Worm (Caenorhabditis elegans): ENCODE results near the gene C16A11.2.

Gene C16A11.2

ce11 chrII:4237701-4238214 lies at the start of gene C16A11.2, which contains the start of gene fbxc-44 (continued):
- TF ChIP-seq fkh-8 (tag; optimal IDR thresholded peaks at IDR 0.05) (no peak), lsy-2 (tag; optimal IDR thresholded peaks at IDR 0.05) (peak; percentile 51 to 54), ceh-63 (GFP tag; optimal IDR thresholded peaks at IDR 0.05) (no peak), F16B12.6 (tag; optimal IDR thresholded peaks at IDR 0.05) (peak; percentile 32), zag-1 (tag; optimal IDR thresholded peaks at IDR 0.05) (no peak), skn-1 (tag; optimal IDR thresholded peaks at IDR 0.05) (peak; percentile 31), mef-2 (tag; optimal IDR thresholded peaks at IDR 0.05) (no peak), ces-1 (GFP tag; optimal IDR thresholded peaks at IDR 0.05) (no peak), vab-15 (tag; optimal IDR thresholded peaks at IDR 0.05) (no peak), zip-4 (GFP tag; optimal IDR thresholded peaks at IDR 0.05) (no peak), irx-1 (tag; optimal IDR thresholded peaks at IDR 0.05) (no peak), sox-4 (tag; optimal IDR thresholded peaks at IDR 0.05) (no peak), lin-35 (GFP tag; optimal IDR thresholded peaks at IDR 0.05) (peak in 1 of 2 experiments; percentile 39), lin-13 (GFP tag; optimal IDR thresholded peaks at IDR 0.05) (no peak), nhr-90 (tag; optimal IDR thresholded peaks at IDR 0.05; ENCODE audit: poor library complexity) (peak; percentile 46), nhr-76 (tag; optimal IDR thresholded peaks at IDR 0.05) (no peak), fkh-4 (tag; optimal IDR thresholded peaks at IDR 0.05; ENCODE audit: borderline replicate concordance) (no peak), fkh-10 (GFP tag; optimal IDR thresholded peaks at IDR 0.05) (no peak), tlp-1 (tag; optimal IDR thresholded peaks at IDR 0.05) (no peak), elt-2 (tag; optimal IDR thresholded peaks at IDR 0.05) (peak; percentile 69), nhr-11 (tag; optimal IDR thresholded peaks at IDR 0.05) (no peak), xbp-1 (tag; optimal IDR thresholded peaks at IDR 0.05) (peak; percentile 43), elt-3 (tag; optimal IDR thresholded peaks at IDR 0.05) (no peak), grh-1 (GFP tag; IDR thresholded peaks at IDR 0.05) (no peak), mep-1 (tag; optimal IDR thresholded peaks at IDR 0.05) (peak; percentile 18), ceh-82 (tag; optimal IDR thresholded peaks at IDR 0.05) (peak in 2 of 3 experiments; percentile 11 to 13), unc-86 (tag; optimal IDR thresholded peaks at IDR 0.05) (no peak), ama-1 (optimal IDR thresholded peaks at IDR 0.05) (no peak), unc-62 (GFP tag; optimal IDR thresholded peaks at IDR 0.05) (no peak), hlh-4 (tag; optimal IDR thresholded peaks at IDR 0.05) (no peak), sptf-1 (tag; optimal IDR thresholded peaks at IDR 0.05) (no peak), pqm-1 (tag; optimal IDR thresholded peaks at IDR 0.05) (no peak)

- TF ChIP-seq lin-14 (GFP tag; optimal IDR thresholded peaks at IDR 0.05) (peak; percentile 10), elt-2 (tag; optimal IDR thresholded peaks at IDR 0.05) (peak; percentile 93), ztf-11 (tag; optimal IDR thresholded peaks at IDR 0.05) (no peak), tbx-2 (tag; optimal IDR thresholded peaks at IDR 0.05) (no peak), elt-3 (tag; optimal IDR thresholded peaks at IDR 0.05) (peak in 1 of 6 experiments; percentile 46), lir-3 (tag; optimal IDR thresholded peaks at IDR 0.05; ENCODE audit: poor library complexity) (no peak), pag-3 (tag; optimal IDR thresholded peaks at IDR 0.05; ENCODE audit: borderline replicate concordance, insufficient read depth) (no peak), lin-13 (GFP tag; optimal IDR thresholded peaks at IDR 0.05) (no peak), nhr-19 (GFP tag; conservative IDR thresholded peaks at IDR 0.05) (no peak), fkh-4 (tag; optimal IDR thresholded peaks at IDR 0.05; ENCODE audit: borderline replicate concordance) (no peak), nhr-76 (tag; optimal IDR thresholded peaks at IDR 0.05) (no peak), isw-1 (GFP tag; IDR thresholded peaks at IDR 0.05) (no peak), ceh-82 (tag; optimal IDR thresholded peaks at IDR 0.05) (no peak), dsc-1 (tag; optimal IDR thresholded peaks at IDR 0.05) (no peak), jun-1 (tag; optimal IDR thresholded peaks at IDR 0.05) (no peak), nhr-71 (tag; optimal IDR thresholded peaks at IDR 0.05) (no peak), nhr-77 (tag; optimal IDR thresholded peaks at IDR 0.05) (no peak), nhr-20 (tag; optimal IDR thresholded peaks at IDR 0.05) (no peak), blmp-1 (tag; optimal IDR thresholded peaks at IDR 0.05) (no peak), C16A3.4 (tag; optimal IDR thresholded peaks at IDR 0.05) (no peak), snpc-4 (tag; optimal IDR thresholded peaks at IDR 0.05) (no peak), ets-5 (GFP tag; IDR thresholded peaks at IDR 0.05) (no peak), mep-1 (tag; optimal IDR thresholded peaks at IDR 0.05) (no peak), ceh-8 (GFP tag; optimal IDR thresholded peaks at IDR 0.05) (no peak), nhr-28 (tag; optimal IDR thresholded peaks at IDR 0.05) (no peak), nhr-237 (tag; optimal IDR thresholded peaks at IDR 0.05) (no peak), unc-130 (tag; optimal IDR thresholded peaks at IDR 0.05) (no peak), vab-15 (tag; optimal IDR thresholded peaks at IDR 0.05) (no peak), nhr-12 (tag; optimal IDR thresholded peaks at IDR 0.05) (no peak), lin-35 (GFP tag; optimal IDR thresholded peaks at IDR 0.05) (peak in 1 of 2 experiments; percentile 42)
Observed at ce11 chrII:4194127-4194526, 43.9 kb upstream of the C16A11.2 start, which contains the start of gene mth-2. TSS of gene mth-2 (minus strand) at chrII:4194314.

Measured in whole organism, L1 larva.